Worm (Caenorhabditis elegans) whole organism, young adult: ENCODE results near the gene F54E7.9.
A peak's percentile ranks its signal among the peaks of the same experiment; 100 is the strongest.

Experiments
- B0035.1 ChIP-seq: sonication (generic microtip); optimal IDR thresholded peaks from 2 replicates; lab custom pipeline; 2016; ENCODE audit warnings: missing genetic modification characterization, mild to moderate bottlenecking, missing compliant biosample characterization, missing genotype, missing genetic modification reagents
- D2030.7 ChIP-seq: fragments of 200-800 bp; sonication (Bioruptor generic); IDR thresholded peaks from 2 replicates; pipeline ENCODE4 v1.3.6; 2022; ENCODE audit warnings: missing genetic modification reagents, missing genetic modification characterization, missing compliant biosample characterization
- F10E7.11 ChIP-seq: sonication (generic microtip); optimal IDR thresholded peaks from 2 replicates; lab custom pipeline; 2017; ENCODE audit warnings: mild to moderate bottlenecking, missing genetic modification characterization, moderate library complexity, missing compliant biosample characterization
- F23B12.7 ChIP-seq: sonication (generic microtip); optimal IDR thresholded peaks from 2 replicates; lab custom pipeline; 2017; ENCODE audit warnings: missing genetic modification characterization, mild to moderate bottlenecking, missing compliant biosample characterization, antibody characterized with exemption, moderate library complexity; ENCODE audit not compliant: insufficient read depth
- F33H1.4 ChIP-seq: fragments of 200-800 bp; sonication (Bioruptor generic); IDR thresholded peaks from 2 replicates; pipeline ENCODE4 v1.3.6; 2022; ENCODE audit warnings: missing genetic modification reagents, missing genetic modification characterization, missing compliant biosample characterization
- F57C9.4 ChIP-seq: sonication (generic microtip); optimal IDR thresholded peaks from 2 replicates; lab custom pipeline; 2017; ENCODE audit warnings: mild to moderate bottlenecking, missing genetic modification characterization, missing compliant biosample characterization
- K11D2.4 ChIP-seq: fragments of 200-800 bp; sonication (Bioruptor generic); IDR thresholded peaks from 2 replicates; pipeline ENCODE4 v1.3.6; 2022; ENCODE audit warnings: missing genetic modification reagents, missing genetic modification characterization, missing compliant biosample characterization
- Y53F4B.3 ChIP-seq: fragments of 200-800 bp; sonication (Bioruptor generic); IDR thresholded peaks from 2 replicates; pipeline ENCODE4 v1.3.6; 2022; ENCODE audit warnings: missing genetic modification reagents, missing genetic modification characterization, missing compliant biosample characterization
- Y67H2A.10 ChIP-seq: fragments of 200-800 bp; sonication (Bioruptor generic); conservative IDR thresholded peaks from 2 replicates; pipeline ENCODE4 v1.3.6; 2022; ENCODE audit warnings: missing genetic modification reagents, missing genetic modification characterization, missing compliant biosample characterization
- ama-1 ChIP-seq, 3 experiments: fragments of 150-350 bp in 1 of 3; sonication (generic microtip) in 2 of 3; optimal IDR thresholded peaks; 2 replicates each; lab custom pipeline; 2014 to 2018; ENCODE audit warnings: missing biosample characterization in 2 of 3, missing genetic modification characterization in 2 of 3, missing genetic modification reagents in 2 of 3
- atf-7 ChIP-seq: sonication (generic microtip); optimal IDR thresholded peaks from 2 replicates; lab custom pipeline; 2017; ENCODE audit warnings: mild to moderate bottlenecking, missing genetic modification characterization, missing compliant biosample characterization
- athp-1 ChIP-seq: sonication (generic microtip); optimal IDR thresholded peaks from 2 replicates; lab custom pipeline; 2017; ENCODE audit warnings: mild to moderate bottlenecking, missing genetic modification characterization, missing compliant biosample characterization
- attf-3 ChIP-seq: fragments of 200-800 bp; sonication (Bioruptor generic); conservative IDR thresholded peaks from 2 replicates; pipeline ENCODE4 v1.3.6; 2022; ENCODE audit warnings: missing genetic modification reagents, missing genetic modification characterization, missing compliant biosample characterization
- bed-1 ChIP-seq: fragments of 200-800 bp; sonication (Bioruptor generic); IDR thresholded peaks from 2 replicates; pipeline ENCODE4 v1.3.6; 2022; ENCODE audit warnings: missing genetic modification reagents, missing genetic modification characterization, missing compliant biosample characterization
- bed-2 ChIP-seq: fragments of 200-800 bp; sonication (Bioruptor generic); IDR thresholded peaks from 2 replicates; pipeline ENCODE4 v1.3.6; 2022; ENCODE audit warnings: missing genetic modification reagents, missing genetic modification characterization, missing compliant biosample characterization
- ceh-58 ChIP-seq: fragments of 200-800 bp; sonication (Bioruptor generic); IDR thresholded peaks from 2 replicates; pipeline ENCODE4 v1.3.6; 2022; ENCODE audit warnings: missing genetic modification characterization, missing compliant biosample characterization
- ceh-91 ChIP-seq: fragments of 200-800 bp; sonication (Bioruptor generic); IDR thresholded peaks from 2 replicates; pipeline ENCODE4 v1.3.6; 2022; ENCODE audit warnings: missing genetic modification reagents, missing genetic modification characterization, missing compliant biosample characterization
- die-1 ChIP-seq: sonication (generic microtip); optimal IDR thresholded peaks from 2 replicates; lab custom pipeline; 2016; ENCODE audit warnings: missing genotype, mild to moderate bottlenecking, missing genetic modification characterization, missing compliant biosample characterization
- dpl-1 ChIP-seq: fragments of 150-350 bp; optimal IDR thresholded peaks from 2 replicates; lab custom pipeline; 2014; ENCODE audit warnings: missing biosample characterization, missing genetic modification reagents, missing genetic modification characterization
- efl-1 ChIP-seq: fragments of 150-350 bp; optimal IDR thresholded peaks from 2 replicates; lab custom pipeline; 2014; ENCODE audit warnings: missing biosample characterization, missing genetic modification reagents, missing genetic modification characterization
- egl-44 ChIP-seq: fragments of 200-800 bp; sonication (Bioruptor generic); IDR thresholded peaks from 2 replicates; pipeline ENCODE4 v1.3.6; 2022; ENCODE audit warnings: missing genetic modification reagents, missing genetic modification characterization, missing compliant biosample characterization
- gei-17 ChIP-seq: fragments of 200-800 bp; sonication (Bioruptor generic); optimal IDR thresholded peaks from 2 replicates; lab custom pipeline; 2018; ENCODE audit warnings: mild to moderate bottlenecking, missing genetic modification characterization, missing compliant biosample characterization
- hsf-1 ChIP-seq: fragments of 200-800 bp; sonication (Bioruptor generic); IDR thresholded peaks from 2 replicates; pipeline ENCODE4 v1.3.6; 2022; ENCODE audit warnings: missing genetic modification reagents, missing genetic modification characterization, missing compliant biosample characterization
- let-607 ChIP-seq, 2 experiments: fragments of 200-800 bp in 1 of 2; sonication (Bioruptor generic) in 1 of 2; sonication (generic microtip) in 1 of 2; optimal IDR thresholded peaks; 2 replicates each; lab custom pipeline; 2016 to 2018; ENCODE audit warnings: mild to moderate bottlenecking in 2 of 2, missing compliant biosample characterization in 2 of 2, missing genetic modification characterization in 2 of 2, moderate library complexity in 2 of 2, missing genotype in 1 of 2
- lin-26 ChIP-seq: fragments of 200-800 bp; sonication (Bioruptor generic); IDR thresholded peaks from 2 replicates; pipeline ENCODE4 v1.3.6; 2022; ENCODE audit warnings: missing genetic modification reagents, missing genetic modification characterization, missing compliant biosample characterization
- lin-40 ChIP-seq: sonication (generic microtip); optimal IDR thresholded peaks from 2 replicates; lab custom pipeline; 2016; ENCODE audit warnings: missing genetic modification characterization, mild to moderate bottlenecking, missing compliant biosample characterization, missing genotype, missing genetic modification reagents
- lin-54 ChIP-seq: fragments of 200-800 bp; sonication (Bioruptor generic); optimal IDR thresholded peaks from 2 replicates; lab custom pipeline; 2018; ENCODE audit warnings: mild to moderate bottlenecking, missing genetic modification characterization, missing compliant biosample characterization
- lir-1 ChIP-seq: fragments of 200-800 bp; sonication (Bioruptor generic); conservative IDR thresholded peaks from 2 replicates; pipeline ENCODE4 v1.3.6; 2022; ENCODE audit warnings: missing genetic modification reagents, missing genetic modification characterization, missing compliant biosample characterization
- lsl-1 ChIP-seq: fragments of 200-800 bp; sonication (Bioruptor generic); optimal IDR thresholded peaks from 2 replicates; lab custom pipeline; 2018; ENCODE audit warnings: mild to moderate bottlenecking, missing genetic modification characterization, moderate library complexity, missing compliant biosample characterization
- lsy-27 ChIP-seq: sonication (generic microtip); optimal IDR thresholded peaks from 2 replicates; lab custom pipeline; 2017; ENCODE audit warnings: missing genetic modification characterization, mild to moderate bottlenecking, missing compliant biosample characterization, antibody characterized with exemption, missing genotype, borderline replicate concordance; ENCODE audit not compliant: insufficient read depth
- madf-3 ChIP-seq: fragments of 200-800 bp; sonication (Bioruptor generic); IDR thresholded peaks from 2 replicates; pipeline ENCODE4 v1.3.6; 2022; ENCODE audit warnings: missing genetic modification reagents, missing genetic modification characterization, missing compliant biosample characterization
- madf-6 ChIP-seq: fragments of 200-800 bp; sonication (Bioruptor generic); IDR thresholded peaks from 2 replicates; pipeline ENCODE4 v1.3.6; 2022; ENCODE audit warnings: missing genetic modification reagents, missing genetic modification characterization, missing compliant biosample characterization
- madf-8 ChIP-seq: fragments of 200-800 bp; sonication (Bioruptor generic); conservative IDR thresholded peaks from 2 replicates; pipeline ENCODE4 v1.3.6; 2022; ENCODE audit warnings: missing genetic modification reagents, missing genetic modification characterization, missing compliant biosample characterization
- mcd-1 ChIP-seq: fragments of 200-800 bp; sonication (Bioruptor generic); IDR thresholded peaks from 2 replicates; pipeline ENCODE4 v1.3.6; 2022; ENCODE audit warnings: missing genetic modification reagents, missing genetic modification characterization, missing compliant biosample characterization
- nfya-2 ChIP-seq: fragments of 200-800 bp; sonication (Bioruptor generic); IDR thresholded peaks from 2 replicates; pipeline ENCODE4 v1.3.6; 2022; ENCODE audit warnings: missing genetic modification reagents, missing genetic modification characterization, missing compliant biosample characterization
- pbrm-1 ChIP-seq: fragments of 200-800 bp; sonication (Bioruptor generic); IDR thresholded peaks from 2 replicates; pipeline ENCODE4 v1.3.6; 2022; ENCODE audit warnings: missing genetic modification reagents, missing genetic modification characterization, missing compliant biosample characterization
- snpc-1.1 ChIP-seq: sonication (generic microtip); optimal IDR thresholded peaks from 2 replicates; lab custom pipeline; 2017; ENCODE audit warnings: missing genetic modification characterization, mild to moderate bottlenecking, missing compliant biosample characterization, antibody characterized with exemption, moderate library complexity, missing genotype, missing genetic modification reagents; ENCODE audit not compliant: insufficient read depth
- snpc-3.4 ChIP-seq: sonication (generic microtip); optimal IDR thresholded peaks from 2 replicates; lab custom pipeline; 2017; ENCODE audit warnings: missing genetic modification characterization, mild to moderate bottlenecking, missing compliant biosample characterization, antibody characterized with exemption, moderate library complexity, missing genotype, missing genetic modification reagents
- tlf-1 ChIP-seq: fragments of 200-800 bp; sonication (Bioruptor generic); optimal IDR thresholded peaks from 2 replicates; lab custom pipeline; 2018; ENCODE audit warnings: mild to moderate bottlenecking, missing genetic modification characterization, missing compliant biosample characterization
- unc-130 ChIP-seq: sonication (generic microtip); optimal IDR thresholded peaks from 2 replicates; lab custom pipeline; 2016; ENCODE audit warnings: missing genetic modification reagents, missing genetic modification characterization, missing compliant biosample characterization
- zfh-2 ChIP-seq: fragments of 200-800 bp; sonication (Bioruptor generic); conservative IDR thresholded peaks from 2 replicates; pipeline ENCODE4 v1.3.6; 2022; ENCODE audit warnings: missing genetic modification reagents, missing genetic modification characterization, missing compliant biosample characterization
- zim-3 ChIP-seq: sonication (generic microtip); optimal IDR thresholded peaks from 2 replicates; lab custom pipeline; 2017; ENCODE audit warnings: mild to moderate bottlenecking, missing genetic modification characterization, moderate library complexity, missing compliant biosample characterization
- ztf-3 ChIP-seq: fragments of 200-800 bp; sonication (Bioruptor generic); optimal IDR thresholded peaks from 2 replicates; lab custom pipeline; 2018; ENCODE audit warnings: mild to moderate bottlenecking, missing genetic modification characterization, missing compliant biosample characterization

Gene F54E7.9

DNA sequence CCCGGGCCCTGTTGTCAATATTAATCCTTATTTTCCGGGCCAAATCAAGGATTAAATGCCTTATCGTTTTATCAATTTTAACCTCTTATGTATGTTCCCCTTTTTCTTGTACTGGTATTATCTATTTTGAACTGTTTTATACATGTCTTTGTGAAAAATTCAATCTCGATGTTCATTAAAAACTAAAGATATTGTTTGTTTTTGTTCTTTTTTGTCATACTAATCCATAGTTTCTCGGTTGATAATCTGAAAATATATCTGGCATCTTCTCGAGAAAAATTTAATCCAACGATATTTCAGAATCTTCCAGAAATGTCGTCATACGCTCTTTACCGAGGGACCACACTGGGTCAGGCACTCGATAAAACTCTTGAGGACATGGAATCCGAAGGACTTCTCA is 16.0 kb upstream of the F54E7.9 start, which contains the start of gene B0336.13:
Gene B0336.13, plus strand, starts transcription at position 301 of the 400 bp plus-strand sequence.
- TF ChIP-seq zfh-2 (GFP tag; lab: Robert Waterston, UW) (no peak), lin-54 (GFP tag; lab: Kevin White, UChicago) (no peak), hsf-1 (GFP tag; lab: Robert Waterston, UW) (0 out of 2 replicates have a peak, but pooled peaks have one; percentile 46), madf-6 (GFP tag; lab: Robert Waterston, UW) (peak; percentile 15; the same call in 1 of the 2 replicates)

DNA sequence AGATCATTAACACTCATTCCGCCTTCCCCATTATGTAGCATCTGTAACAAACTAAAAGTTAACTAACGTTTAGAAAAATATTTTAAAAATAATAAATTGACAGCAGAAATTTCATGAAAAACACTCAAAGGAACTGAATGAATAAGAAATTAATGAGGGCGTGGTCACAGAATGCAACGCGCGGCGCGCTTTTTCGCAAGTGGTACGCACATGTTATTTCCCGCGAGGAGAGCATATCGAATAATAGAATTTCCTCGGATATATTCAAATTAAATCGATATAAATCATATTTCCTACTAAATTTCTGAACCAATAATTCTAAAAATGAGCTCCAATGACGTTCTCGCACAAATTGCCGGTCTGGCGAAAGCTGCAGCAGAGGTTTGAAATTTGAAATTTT is 15.0 kb upstream of the F54E7.9 start, which contains the start of the genes abi-1 and arle-14:
Gene abi-1, minus strand, starts transcription at position 51 of the 400 bp plus-strand sequence.
Gene arle-14, plus strand, starts transcription at position 217 of the 400 bp plus-strand sequence.
- TF ChIP-seq ceh-58 (GFP tag; lab: Robert Waterston, UW) (no peak), lin-26 (GFP tag; lab: Robert Waterston, UW) (no peak), gei-17 (GFP tag; lab: Kevin White, UChicago) (no peak), F33H1.4 (peak; percentile 43; the same call in 1 of the 2 replicates), unc-130 (GFP tag; lab: Kevin White, UChicago) (no peak), madf-8 (0 out of 2 replicates have a peak, but pooled peaks have one; percentile 18), bed-2 (GFP tag; lab: Robert Waterston, UW) (no peak), Y67H2A.10 (GFP tag; lab: Robert Waterston, UW) (no peak), F57C9.4 (tag; lab: Kevin White, UChicago) (no peak), lin-54 (GFP tag; lab: Kevin White, UChicago) (peak; percentile 7), madf-3 (no peak), snpc-1.1 (tag; lab: Kevin White, UChicago) (peak; percentile 51), F10E7.11 (no peak), atf-7 (tag; lab: Kevin White, UChicago) (no peak), D2030.7 (GFP tag; lab: Robert Waterston, UW) (peak; percentile 16; the same call in 1 of the 2 replicates), Y53F4B.3 (GFP tag; lab: Robert Waterston, UW) (no peak), lin-40 (tag; lab: Kevin White, UChicago) (no peak), K11D2.4 (no peak), lsy-27 (tag; lab: Kevin White, UChicago) (no peak), ceh-91 (GFP tag; lab: Robert Waterston, UW) (0 out of 2 replicates have a peak, but pooled peaks have one; percentile 16), pbrm-1 (GFP tag; lab: Robert Waterston, UW) (no peak), attf-3 (no peak), tlf-1 (no peak), hsf-1 (GFP tag; lab: Robert Waterston, UW) (no peak), lsl-1 (GFP tag; lab: Kevin White, UChicago) (peak; percentile 33), dpl-1 (GFP tag; lab: Kevin White, UChicago) (peak; percentile 23), madf-6 (GFP tag; lab: Robert Waterston, UW) (peak; percentile 75; the same call in 1 of the 2 replicates), efl-1 (GFP tag; lab: Kevin White, UChicago) (peak; percentile 81), athp-1 (tag; lab: Kevin White, UChicago) (no peak), mcd-1 (GFP tag; lab: Robert Waterston, UW) (0 out of 2 replicates have a peak, but pooled peaks have one; percentile 25), snpc-3.4 (tag; lab: Kevin White, UChicago) (peak; percentile 29)
- TF ChIP-seq, all 124 proteins: peak for 12

DNA sequence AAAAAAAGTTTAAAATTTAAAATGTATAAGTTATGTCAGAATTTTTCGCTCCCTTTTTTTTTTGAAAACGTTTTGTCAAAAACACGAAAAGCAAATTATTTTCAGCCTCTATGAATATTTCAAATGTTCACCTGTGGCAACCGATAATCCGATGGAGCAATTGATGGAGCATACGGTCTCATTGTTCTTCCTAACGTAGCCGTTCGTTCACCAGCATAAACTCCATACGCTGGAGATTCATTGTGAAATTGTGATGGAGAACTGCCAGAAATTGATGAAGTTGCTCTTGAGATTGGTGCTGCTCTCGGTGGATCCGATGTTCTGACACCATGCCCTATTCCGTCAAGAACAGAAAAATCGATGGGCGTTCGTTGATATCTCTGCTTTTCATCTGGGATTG is 14.1 kb upstream of the F54E7.9 start:
- TF ChIP-seq die-1 (tag; lab: Kevin White, UChicago) (no peak), madf-6 (GFP tag; lab: Robert Waterston, UW) (no peak), egl-44 (GFP tag; lab: Robert Waterston, UW) (no peak), zim-3 (no peak), D2030.7 (GFP tag; lab: Robert Waterston, UW) (no peak), snpc-1.1 (tag; lab: Kevin White, UChicago) (no peak), bed-1 (GFP tag; lab: Robert Waterston, UW) (no peak), F23B12.7 (no peak), ama-1 (optimal IDR thresholded peaks at IDR 0.05; lab: Kevin White, UChicago) (no peak), ama-1 (GFP tag; optimal IDR thresholded peaks at IDR 0.05; lab: Kevin White, UChicago) (no peak), pbrm-1 (GFP tag; lab: Robert Waterston, UW) (no peak), lir-1 (no peak), mcd-1 (GFP tag; lab: Robert Waterston, UW) (no peak), F33H1.4 (no peak), ztf-3 (GFP tag; lab: Kevin White, UChicago) (no peak), let-607 (tag; optimal IDR thresholded peaks at IDR 0.05; lab: Kevin White, UChicago) (no peak), B0035.1 (tag; lab: Kevin White, UChicago) (no peak), nfya-2 (GFP tag; lab: Robert Waterston, UW) (no peak)
